Worm (Caenorhabditis elegans) whole organism, L2 larva: ENCODE measurements around the gene dif-1.
A peak's percentile ranks its signal among the peaks of the same experiment; 100 is the strongest.

Source experiments
- C34F6.9 ChIP-seq: fragments of 150-350 bp; optimal IDR thresholded peaks from 2 replicates; lab custom pipeline; 2014; ENCODE audit warnings: missing biosample characterization, missing genetic modification characterization
- F13H6.1 ChIP-seq: sonication (generic microtip); optimal IDR thresholded peaks from 2 replicates; lab custom pipeline; 2016; ENCODE audit warnings: missing genetic modification characterization, missing compliant biosample characterization
- R02D3.7 ChIP-seq: fragments of 150-350 bp; optimal IDR thresholded peaks from 2 replicates; lab custom pipeline; 2014; ENCODE audit warnings: missing biosample characterization, missing genetic modification characterization
- ZK546.5 ChIP-seq: sonication (generic microtip); optimal IDR thresholded peaks from 2 replicates; lab custom pipeline; 2017; ENCODE audit warnings: missing biosample characterization, missing genetic modification characterization
- alr-1 ChIP-seq: fragments of 150-350 bp; optimal IDR thresholded peaks from 2 replicates; lab custom pipeline; 2014; ENCODE audit warnings: missing biosample characterization, missing genetic modification characterization
- ama-1 ChIP-seq: fragments of 150-350 bp; optimal IDR thresholded peaks from 2 replicates; lab custom pipeline; 2018; ENCODE audit warnings: inconsistent platforms
- blmp-1 ChIP-seq: sonication (generic microtip); optimal IDR thresholded peaks from 2 replicates; lab custom pipeline; 2017; ENCODE audit warnings: missing genetic modification characterization, mild to moderate bottlenecking, missing compliant biosample characterization, antibody characterized with exemption, moderate library complexity; ENCODE audit not compliant: insufficient read depth
- ceh-16 ChIP-seq: fragments of 150-350 bp; optimal IDR thresholded peaks from 2 replicates; lab custom pipeline; 2014; ENCODE audit warnings: missing biosample characterization, missing genetic modification characterization
- ceh-82 ChIP-seq: fragments of 150-350 bp; optimal IDR thresholded peaks from 2 replicates; lab custom pipeline; 2014; ENCODE audit warnings: missing biosample characterization, missing genetic modification characterization
- crh-2 ChIP-seq: sonication (generic microtip); optimal IDR thresholded peaks from 2 replicates; lab custom pipeline; 2017; ENCODE audit warnings: missing biosample characterization, missing genetic modification characterization
- dmd-4 ChIP-seq: sonication (generic microtip); optimal IDR thresholded peaks from 2 replicates; lab custom pipeline; 2017; ENCODE audit warnings: missing biosample characterization, missing genetic modification characterization
- egl-27 ChIP-seq: sonication (generic microtip); optimal IDR thresholded peaks from 3 replicates; lab custom pipeline; 2017; ENCODE audit warnings: missing biosample characterization, missing genetic modification reagents, missing genetic modification characterization
- elt-1 ChIP-seq: fragments of 150-350 bp; optimal IDR thresholded peaks from 2 replicates; lab custom pipeline; 2014; ENCODE audit warnings: missing biosample characterization, missing genetic modification characterization
- elt-3 ChIP-seq: sonication (generic microtip); optimal IDR thresholded peaks from 2 replicates; lab custom pipeline; 2017; ENCODE audit warnings: missing biosample characterization, missing genetic modification characterization
- fos-1 ChIP-seq: fragments of 150-350 bp; optimal IDR thresholded peaks from 2 replicates; lab custom pipeline; 2014; ENCODE audit warnings: missing biosample characterization, missing genetic modification characterization
- gmeb-1 ChIP-seq: fragments of 150-350 bp; optimal IDR thresholded peaks from 2 replicates; lab custom pipeline; 2014; ENCODE audit warnings: missing biosample characterization, missing genetic modification characterization
- lin-11 ChIP-seq: fragments of 150-350 bp; sonication (generic microtip); optimal IDR thresholded peaks from 2 replicates; lab custom pipeline; 2014; ENCODE audit warnings: missing biosample characterization, missing genetic modification characterization, inconsistent platforms, mixed read lengths
- lin-13 ChIP-seq: fragments of 150-350 bp; optimal IDR thresholded peaks from 2 replicates; lab custom pipeline; 2014; ENCODE audit warnings: missing biosample characterization, missing genetic modification reagents, missing genetic modification characterization
- lsy-2 ChIP-seq, 2 experiments: fragments of 150-350 bp in 1 of 2; sonication (generic microtip) in 1 of 2; optimal IDR thresholded peaks; 2 replicates each; lab custom pipeline; 2014 to 2017; ENCODE audit warnings: missing biosample characterization in 2 of 2, missing genetic modification characterization in 2 of 2
- mab-5 ChIP-seq: fragments of 150-350 bp; optimal IDR thresholded peaks from 2 replicates; lab custom pipeline; 2014; ENCODE audit warnings: missing biosample characterization, missing genetic modification characterization
- mbf-1 ChIP-seq: sonication (generic microtip); optimal IDR thresholded peaks from 2 replicates; lab custom pipeline; 2017; ENCODE audit warnings: missing biosample characterization, missing genetic modification characterization
- mdl-1 ChIP-seq, 2 experiments: fragments of 150-350 bp in 1 of 2; sonication (generic microtip) in 1 of 2; optimal IDR thresholded peaks; 2 replicates each; lab custom pipeline; 2017; ENCODE audit warnings: missing biosample characterization in 2 of 2, missing genetic modification characterization in 2 of 2
- nhr-10 ChIP-seq: sonication (generic microtip); optimal IDR thresholded peaks from 2 replicates; lab custom pipeline; 2017; ENCODE audit warnings: missing biosample characterization, missing genetic modification characterization
- nhr-12 ChIP-seq: fragments of 150-350 bp; optimal IDR thresholded peaks from 2 replicates; lab custom pipeline; 2014; ENCODE audit warnings: missing biosample characterization, missing genetic modification characterization
- nhr-129 ChIP-seq: fragments of 150-350 bp; optimal IDR thresholded peaks from 2 replicates; lab custom pipeline; 2014; ENCODE audit warnings: missing biosample characterization, missing genetic modification characterization
- nhr-23 ChIP-seq: fragments of 150-350 bp; optimal IDR thresholded peaks from 2 replicates; lab custom pipeline; 2014; ENCODE audit warnings: missing biosample characterization, missing genetic modification reagents, missing genetic modification characterization
- nhr-237 ChIP-seq: fragments of 150-350 bp; optimal IDR thresholded peaks from 2 replicates; lab custom pipeline; 2014; ENCODE audit warnings: missing biosample characterization, missing genetic modification characterization
- nhr-25 ChIP-seq: fragments of 150-350 bp; sonication (generic microtip); optimal IDR thresholded peaks from 3 replicates; lab custom pipeline; 2014; ENCODE audit warnings: missing biosample characterization, missing genetic modification characterization
- nhr-6 ChIP-seq: fragments of 150-350 bp; optimal IDR thresholded peaks from 2 replicates; lab custom pipeline; 2014; ENCODE audit warnings: missing biosample characterization, missing genetic modification characterization
- peb-1 ChIP-seq: fragments of 150-350 bp; optimal IDR thresholded peaks from 2 replicates; lab custom pipeline; 2014; ENCODE audit warnings: missing biosample characterization, missing genetic modification characterization
- sem-4 ChIP-seq: fragments of 150-350 bp; optimal IDR thresholded peaks from 2 replicates; lab custom pipeline; 2014; ENCODE audit warnings: missing biosample characterization, missing genetic modification reagents, missing genetic modification characterization
- sma-9 ChIP-seq, 2 experiments: fragments of 150-350 bp in 1 of 2; sonication (generic microtip) in 1 of 2; optimal IDR thresholded peaks; 2 replicates each; lab custom pipeline; 2014 to 2016; ENCODE audit warnings: missing genetic modification characterization in 2 of 2, mild to moderate bottlenecking in 1 of 2, missing biosample characterization in 1 of 2, missing compliant biosample characterization in 1 of 2, missing genetic modification reagents in 1 of 2, moderate library complexity in 1 of 2
- snpc-4 ChIP-seq: fragments of 150-350 bp; optimal IDR thresholded peaks from 2 replicates; lab custom pipeline; 2014; ENCODE audit warnings: missing biosample characterization, missing genetic modification characterization
- unc-39 ChIP-seq: fragments of 150-350 bp; optimal IDR thresholded peaks from 2 replicates; lab custom pipeline; 2014; ENCODE audit warnings: missing biosample characterization, missing genetic modification characterization
- unc-55 ChIP-seq: fragments of 150-350 bp; sonication (generic microtip); optimal IDR thresholded peaks from 3 replicates; lab custom pipeline; 2014; ENCODE audit warnings: missing biosample characterization, missing genetic modification reagents, missing genetic modification characterization
- unc-62 ChIP-seq: fragments of 150-350 bp; optimal IDR thresholded peaks from 2 replicates; lab custom pipeline; 2014; ENCODE audit warnings: missing biosample characterization, missing genetic modification reagents, missing genetic modification characterization
- zag-1 ChIP-seq: fragments of 150-350 bp; optimal IDR thresholded peaks from 2 replicates; lab custom pipeline; 2014; ENCODE audit warnings: missing biosample characterization, missing genetic modification characterization
- ztf-1 ChIP-seq: fragments of 200-800 bp; sonication (Bioruptor generic); conservative IDR thresholded peaks from 2 replicates; pipeline ENCODE4 v1.3.6; 2022; ENCODE audit warnings: missing genetic modification characterization, missing compliant biosample characterization
- ztf-11 ChIP-seq: sonication (generic microtip); optimal IDR thresholded peaks from 2 replicates; lab custom pipeline; 2017; ENCODE audit warnings: missing biosample characterization, missing genetic modification characterization
- ztf-4 ChIP-seq: fragments of 150-350 bp; optimal IDR thresholded peaks from 2 replicates; lab custom pipeline; 2014; ENCODE audit warnings: missing biosample characterization, missing genetic modification characterization

dif-1 gene

ce11 chrIV:7516167-7516566 lies 36.6 kb downstream of the dif-1 start, which contains the start of the genes R05G6.9 and R05G6.3:
TSS of gene R05G6.9 (minus strand) at chrIV:7516267.
TSS of gene R05G6.3 (plus strand) at chrIV:7516552.
- TF ChIP-seq lin-13 (GFP tag; lab: Kevin White, UChicago) (no peak), nhr-12 (tag; lab: Kevin White, UChicago) (no peak), lsy-2 (tag; optimal IDR thresholded peaks at IDR 0.05; lab: Kevin White, UChicago) (no peak), ZK546.5 (tag; lab: Kevin White, UChicago) (no peak), mdl-1 (tag; optimal IDR thresholded peaks at IDR 0.05; lab: Kevin White, UChicago) (no peak), dmd-4 (tag; lab: Kevin White, UChicago) (no peak), nhr-129 (tag; lab: Kevin White, UChicago) (no peak), peb-1 (no peak), sem-4 (tag; lab: Kevin White, UChicago) (no peak), crh-2 (no peak)

DNA sequence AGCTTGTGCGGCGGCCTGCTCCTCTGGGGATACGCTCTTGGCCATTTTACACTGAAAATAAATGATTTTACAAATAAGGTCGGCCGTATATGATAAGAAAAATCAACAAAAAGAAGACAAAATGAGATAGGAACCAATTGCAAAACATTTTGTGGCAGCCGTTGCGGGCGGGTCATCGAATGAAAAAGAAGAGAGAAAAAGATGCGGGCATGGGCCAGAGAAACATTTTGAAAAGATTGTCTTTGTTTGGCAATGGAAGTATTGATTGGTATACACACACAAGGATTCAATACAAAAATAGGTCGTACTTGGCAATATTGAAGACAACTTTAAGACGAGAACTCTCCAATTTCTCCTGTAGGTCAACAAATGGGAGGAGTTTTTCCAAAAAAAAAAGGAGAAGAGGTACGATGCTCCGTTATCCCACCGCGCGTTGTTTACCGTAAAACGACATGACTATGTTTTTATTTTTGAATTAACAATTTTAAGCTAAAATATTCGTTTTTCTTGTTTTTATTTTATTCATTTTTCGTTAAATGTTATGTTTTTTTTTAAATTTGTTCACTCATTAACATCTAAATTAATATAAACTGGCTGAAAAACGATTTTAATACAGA lies 40.1 kb downstream of the dif-1 start, which contains the start of the genes plc-4 and R05G6.4:
Gene plc-4, minus strand, starts transcription at position 51 of the 617 bp plus-strand sequence.
Gene R05G6.4, plus strand, starts transcription at position 617 of the 617 bp plus-strand sequence.
- peak; percentile 81 for TF ChIP-seq R02D3.7
- TF ChIP-seq nhr-25 (tag; lab: Kevin White, UChicago) = peak; percentile 18
- peak; percentile 65 for TF ChIP-seq nhr-129 (tag; lab: Kevin White, UChicago)
- no peak for TF ChIP-seq zag-1 (tag; lab: Kevin White, UChicago)
- TF ChIP-seq unc-55 = peak; percentile 49
- TF ChIP-seq gmeb-1 (tag; lab: Kevin White, UChicago) = peak; percentile 40
- TF ChIP-seq mbf-1 (tag; lab: Kevin White, UChicago) = no peak
- TF ChIP-seq sem-4 (tag; lab: Kevin White, UChicago) = no peak
- TF ChIP-seq lsy-2 (tag; optimal IDR thresholded peaks at IDR 0.05; lab: Kevin White, UChicago) = peak in 1 of 2 experiments; percentile 55
- TF ChIP-seq F13H6.1 = peak; percentile 11
- TF ChIP-seq crh-2 = peak; percentile 39
- TF ChIP-seq C34F6.9 (tag; lab: Kevin White, UChicago) = peak; percentile 61
- no peak for TF ChIP-seq mdl-1 (tag; optimal IDR thresholded peaks at IDR 0.05; lab: Kevin White, UChicago)
- no peak for TF ChIP-seq alr-1 (tag; lab: Kevin White, UChicago)

ce11 chrIV:7510829-7511228 lies 42.0 kb downstream of the dif-1 start:
- no peak for TF ChIP-seq mab-5 (tag; lab: Kevin White, UChicago)

- TF ChIP-seq lsy-2 (tag; optimal IDR thresholded peaks at IDR 0.05; lab: Kevin White, UChicago) = peak in 1 of 2 experiments; percentile 87
- TF ChIP-seq nhr-25 (tag; lab: Kevin White, UChicago) = no peak
- TF ChIP-seq, all 48 proteins: peak for 1
Observed at ce11 chrIV:7508850-7509249, 44.0 kb downstream of the dif-1 start.

ce11 chrIV:7507841-7508509 lies 44.8 kb downstream of the dif-1 start, which contains the start of the genes vdac-1 and R05G6.5:
TSS of gene vdac-1 (minus strand) at chrIV:7507891.
TSS of gene R05G6.5 (plus strand) at chrIV:7508367.
- TF ChIP-seq ztf-1 (no peak), peb-1 (no peak), C34F6.9 (tag; lab: Kevin White, UChicago) (peak; percentile 77), elt-1 (no peak), fos-1 (peak; percentile 88), nhr-25 (tag; lab: Kevin White, UChicago) (peak; percentile 77), blmp-1 (peak; percentile 57), sma-9 (GFP tag; optimal IDR thresholded peaks at IDR 0.05; lab: Kevin White, UChicago) (peak; percentile 59), sma-9 (tag; optimal IDR thresholded peaks at IDR 0.05; lab: Kevin White, UChicago) (no peak), nhr-23 (tag; lab: Kevin White, UChicago) (no peak), ceh-16 (tag; lab: Kevin White, UChicago) (peak; percentile 27), snpc-4 (peak; percentile 44), nhr-6 (tag; lab: Kevin White, UChicago) (peak; percentile 25), unc-39 (no peak), egl-27 (tag; lab: Kevin White, UChicago) (peak; percentile 42), mab-5 (tag; lab: Kevin White, UChicago) (no peak), elt-3 (tag; lab: Kevin White, UChicago) (no peak), nhr-237 (tag; lab: Kevin White, UChicago) (no peak), nhr-129 (tag; lab: Kevin White, UChicago) (peak; percentile 87), lin-11 (tag; lab: Kevin White, UChicago) (peak; percentile 57), crh-2 (peak; percentile 92), gmeb-1 (tag; lab: Kevin White, UChicago) (peak; percentile 89), ztf-11 (tag; lab: Kevin White, UChicago) (no peak), ama-1 (peak; percentile 80), ceh-82 (tag; lab: Kevin White, UChicago) (no peak), dmd-4 (tag; lab: Kevin White, UChicago) (no peak), unc-55 (peak; percentile 85), ZK546.5 (tag; lab: Kevin White, UChicago) (no peak), F13H6.1 (peak; percentile 81), unc-62 (no peak), ztf-4 (tag; lab: Kevin White, UChicago) (peak; percentile 51), lin-13 (GFP tag; lab: Kevin White, UChicago) (peak; percentile 80), nhr-10 (no peak), R02D3.7 (no peak)
